Worm (Caenorhabditis elegans) whole organism, L4/young adult: ENCODE data around the gene ceh-31.

ENCODE experiments used
- dao-5 ChIP-seq: sonication (generic microtip); optimal IDR thresholded peaks from 2 replicates; lab custom pipeline; 2016; ENCODE audit warnings: missing genotype, missing genetic modification characterization, moderate library complexity, missing compliant biosample characterization
- him-1 ChIP-seq: sonication (generic microtip); optimal IDR thresholded peaks from 2 replicates; lab custom pipeline; 2016; ENCODE audit warnings: missing genotype, missing genetic modification reagents, missing genetic modification characterization, missing compliant biosample characterization

ce11 chrX:3102817-3103216 is 32.6 kb upstream of the ceh-31 start:
- no peak for TF ChIP-seq him-1
- no peak for TF ChIP-seq dao-5 (tag; lab: Kevin White, UChicago)
